Worm (Caenorhabditis elegans) whole organism, L4/young adult: ENCODE results near the gene arrd-13.

Experiments
- W03F9.2 ChIP-seq: fragments of 150-350 bp; optimal IDR thresholded peaks from 2 replicates; lab custom pipeline; 2014; ENCODE audit warnings: missing biosample characterization, missing genetic modification characterization
- dao-5 ChIP-seq: sonication (generic microtip); optimal IDR thresholded peaks from 2 replicates; lab custom pipeline; 2016; ENCODE audit warnings: missing genotype, missing genetic modification characterization, moderate library complexity, missing compliant biosample characterization
- him-1 ChIP-seq: sonication (generic microtip); optimal IDR thresholded peaks from 2 replicates; lab custom pipeline; 2016; ENCODE audit warnings: missing genotype, missing genetic modification reagents, missing genetic modification characterization, missing compliant biosample characterization

DNA sequence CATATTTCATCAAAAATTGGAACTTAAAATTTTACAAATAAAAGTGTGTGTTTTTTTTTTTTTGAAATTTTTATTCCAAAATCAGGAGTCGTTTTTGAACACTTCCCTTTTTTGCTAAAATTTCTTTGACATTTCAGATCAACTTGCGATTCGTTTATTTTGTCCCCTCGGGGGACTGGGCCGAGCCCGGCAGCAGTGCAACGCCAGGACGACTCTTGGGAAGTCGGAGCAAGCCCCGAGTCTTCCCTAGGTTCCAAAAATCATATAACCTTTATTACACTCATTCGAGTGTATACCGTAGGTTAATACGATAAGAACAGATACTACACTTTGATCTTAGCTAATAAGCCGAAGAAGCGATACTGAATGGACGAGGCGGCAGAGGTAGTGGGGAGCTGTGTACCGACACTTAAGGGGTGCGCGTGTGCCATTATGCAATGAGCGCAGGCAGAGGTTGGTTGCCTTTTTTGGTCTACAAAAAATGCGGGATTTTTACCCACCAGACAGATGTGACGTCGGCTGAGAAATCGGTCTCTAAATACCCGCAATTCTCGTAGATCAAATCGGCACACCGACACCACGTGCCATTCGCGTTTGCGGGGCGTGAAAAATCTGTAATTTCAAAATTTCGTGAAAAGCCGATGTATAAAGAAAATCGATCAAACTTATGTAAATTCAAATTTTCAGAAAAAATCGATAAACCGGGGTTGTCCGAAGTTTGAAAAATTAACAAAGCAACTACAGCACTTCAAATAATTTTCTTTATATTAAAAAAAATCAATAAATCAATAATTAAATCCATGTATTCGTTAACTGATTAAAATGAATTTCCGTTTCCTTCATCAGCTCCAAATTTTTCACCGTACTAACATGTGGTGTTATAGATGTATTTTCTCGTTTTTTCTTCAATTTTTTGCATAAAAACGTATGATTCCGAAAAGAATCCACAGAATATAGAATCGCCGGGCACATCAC, 40.5 kb upstream of the arrd-13 start:
- no peak for TF ChIP-seq W03F9.2 (tag; lab: Kevin White, UChicago)
- TF ChIP-seq dao-5 (tag; lab: Kevin White, UChicago) = no peak
- no peak for TF ChIP-seq him-1 (tag; lab: Kevin White, UChicago)
